Fruit fly (Drosophila melanogaster) whole organism, embryonic: Measurements from ENCODE around the gene CG43319.

Source experiments
- Asciz ChIP-seq: fragments of 200-800 bp; sonication (Bioruptor generic); optimal IDR thresholded peaks from 2 replicates; lab custom pipeline; 2017; ENCODE audit warnings: missing biosample characterization, mild to moderate bottlenecking, missing genetic modification characterization, missing genetic modification reagents
- Blimp-1 ChIP-seq: fragments of 200-800 bp; sonication (Bioruptor generic); optimal IDR thresholded peaks from 3 replicates; lab custom pipeline; 2018; ENCODE audit warnings: missing biosample characterization, missing genetic modification characterization, mild to moderate bottlenecking, moderate library complexity, missing genetic modification reagents
- CG10267 ChIP-seq: fragments of 200-800 bp; sonication (Bioruptor generic); optimal IDR thresholded peaks from 2 replicates; lab custom pipeline; 2018; ENCODE audit warnings: missing biosample characterization, mild to moderate bottlenecking, missing genetic modification characterization, moderate library complexity
- CG11695 ChIP-seq: fragments of 200-800 bp; sonication (Bioruptor generic); IDR thresholded peaks from 3 replicates; pipeline ENCODE4 v1.3.6; 2022; ENCODE audit warnings: missing biosample characterization, missing genetic modification characterization
- CG12299 ChIP-seq: fragments of 200-800 bp; sonication (Bioruptor generic); optimal IDR thresholded peaks from 2 replicates; lab custom pipeline; 2018; ENCODE audit warnings: missing biosample characterization, mild to moderate bottlenecking, missing genetic modification characterization
- CG13624 ChIP-seq: fragments of 200-800 bp; sonication (Bioruptor generic); optimal IDR thresholded peaks from 2 replicates; lab custom pipeline; 2016; ENCODE audit warnings: missing biosample characterization, missing genetic modification characterization
- CG14050 ChIP-seq: fragments of 200-800 bp; sonication (Bioruptor generic); IDR thresholded peaks from 3 replicates; pipeline ENCODE4 v1.3.6; 2022; ENCODE audit warnings: missing biosample characterization, missing genetic modification characterization
- CG14710 ChIP-seq: fragments of 200-800 bp; sonication (Bioruptor generic); optimal IDR thresholded peaks from 3 replicates; lab custom pipeline; 2019; ENCODE audit warnings: missing biosample characterization, mild to moderate bottlenecking, missing genetic modification characterization, moderate library complexity
- CG15073 ChIP-seq: fragments of 200-800 bp; sonication (Bioruptor generic); optimal IDR thresholded peaks from 2 replicates; lab custom pipeline; 2016; ENCODE audit warnings: missing biosample characterization, missing genetic modification characterization
- CG15601 ChIP-seq: fragments of 200-800 bp; sonication (Bioruptor generic); optimal IDR thresholded peaks from 3 replicates; lab custom pipeline; 2019; ENCODE audit warnings: missing biosample characterization, mild to moderate bottlenecking, missing genetic modification characterization, moderate library complexity
- CG1603 ChIP-seq: fragments of 200-800 bp; sonication (Bioruptor generic); optimal IDR thresholded peaks from 2 replicates; lab custom pipeline; 2019; ENCODE audit warnings: missing biosample characterization, mild to moderate bottlenecking, missing genetic modification characterization, moderate library complexity
- CG17361 ChIP-seq: fragments of 200-800 bp; sonication (Bioruptor generic); IDR thresholded peaks from 3 replicates; pipeline ENCODE4 v1.3.6; 2022; ENCODE audit warnings: missing biosample characterization, missing genetic modification characterization
- CG1832 ChIP-seq: fragments of 200-800 bp; sonication (Bioruptor generic); optimal IDR thresholded peaks from 2 replicates; lab custom pipeline; 2017; ENCODE audit warnings: missing biosample characterization, mild to moderate bottlenecking, missing genetic modification characterization, inconsistent platforms
- CG31441 ChIP-seq: fragments of 200-800 bp; sonication (Bioruptor generic); IDR thresholded peaks from 2 replicates; pipeline ENCODE4 v1.3.6; 2022; ENCODE audit warnings: missing biosample characterization, missing genetic modification characterization
- CG3995 ChIP-seq: fragments of 200-800 bp; sonication (Bioruptor generic); optimal IDR thresholded peaks from 3 replicates; lab custom pipeline; 2016; ENCODE audit warnings: missing biosample characterization, missing genetic modification characterization
- CG4328 ChIP-seq: fragments of 200-800 bp; sonication (Bioruptor generic); optimal IDR thresholded peaks from 3 replicates; lab custom pipeline; 2017; ENCODE audit warnings: missing biosample characterization, missing genetic modification reagents, missing genetic modification characterization
- CG4424 ChIP-seq: fragments of 200-800 bp; sonication (Bioruptor generic); optimal IDR thresholded peaks from 3 replicates; lab custom pipeline; 2016; ENCODE audit warnings: missing biosample characterization, missing genetic modification characterization
- CG4617 ChIP-seq: fragments of 200-800 bp; sonication (Bioruptor generic); optimal IDR thresholded peaks from 3 replicates; lab custom pipeline; 2016; ENCODE audit warnings: missing biosample characterization, missing genetic modification characterization, borderline replicate concordance
- CG4854 ChIP-seq: fragments of 200-800 bp; sonication (Bioruptor generic); optimal IDR thresholded peaks from 2 replicates; lab custom pipeline; 2016; ENCODE audit warnings: missing biosample characterization, missing genetic modification characterization, inconsistent platforms
- CG5245 ChIP-seq: fragments of 200-800 bp; sonication (Bioruptor generic); optimal IDR thresholded peaks from 3 replicates; lab custom pipeline; 2016; ENCODE audit warnings: missing biosample characterization, missing genetic modification characterization
- CG6254 ChIP-seq: fragments of 200-800 bp; sonication (Bioruptor generic); optimal IDR thresholded peaks from 3 replicates; lab custom pipeline; 2017; ENCODE audit warnings: mild to moderate bottlenecking, missing biosample characterization, missing genetic modification reagents, missing genetic modification characterization
- CG6854 ChIP-seq: fragments of 200-800 bp; sonication (Bioruptor generic); optimal IDR thresholded peaks from 3 replicates; lab custom pipeline; 2017; ENCODE audit warnings: missing biosample characterization, mild to moderate bottlenecking, missing genetic modification characterization
- CG7839 ChIP-seq: fragments of 200-800 bp; sonication (Bioruptor generic); optimal IDR thresholded peaks from 3 replicates; lab custom pipeline; 2018; ENCODE audit warnings: missing biosample characterization, mild to moderate bottlenecking, missing genetic modification characterization, moderate library complexity
- CG9797 ChIP-seq: fragments of 200-800 bp; sonication (Bioruptor generic); optimal IDR thresholded peaks from 3 replicates; lab custom pipeline; 2018; ENCODE audit warnings: missing biosample characterization, mild to moderate bottlenecking, missing genetic modification characterization
- D ChIP-seq, 2 experiments: fragments of 200-800 bp in 1 of 2; fragments of >200 bp in 1 of 2; sonication (Bioruptor generic) in 1 of 2; optimal IDR thresholded peaks; 2 replicates in 1 of 2; 3 replicates in 1 of 2; lab custom pipeline; 2017; ENCODE audit warnings: mild to moderate bottlenecking in 1 of 2, missing biosample characterization in 1 of 2, missing genetic modification characterization in 1 of 2, missing genetic modification reagents in 1 of 2
- Dbx ChIP-seq: fragments of 200-800 bp; sonication (Bioruptor generic); IDR thresholded peaks from 3 replicates; pipeline ENCODE4 v1.3.6; 2022; ENCODE audit warnings: missing biosample characterization, missing genetic modification characterization
- Gug ChIP-seq: fragments of 200-800 bp; sonication (Bioruptor generic); IDR thresholded peaks from 4 replicates; pipeline ENCODE4 v1.3.6; 2022; ENCODE audit warnings: missing biosample characterization, missing genetic modification characterization
- HLHmδ ChIP-seq: fragments of 200-800 bp; sonication (Bioruptor generic); optimal IDR thresholded peaks from 2 replicates; lab custom pipeline; 2018; ENCODE audit warnings: missing biosample characterization, mild to moderate bottlenecking, missing genetic modification characterization, moderate library complexity
- Hr3 ChIP-seq: fragments of 200-800 bp; sonication (Bioruptor generic); optimal IDR thresholded peaks from 3 replicates; lab custom pipeline; 2016; ENCODE audit warnings: missing biosample characterization, missing genetic modification characterization
- Lpt ChIP-seq: fragments of >200 bp; optimal IDR thresholded peaks from 2 replicates; lab custom pipeline; 2018; ENCODE audit warnings: missing biosample characterization, missing genetic modification characterization
- Sox102F ChIP-seq: fragments of 200-800 bp; sonication (Bioruptor generic); optimal IDR thresholded peaks from 2 replicates; lab custom pipeline; 2018; ENCODE audit warnings: missing biosample characterization, mild to moderate bottlenecking, missing genetic modification characterization, moderate library complexity
- bcd ChIP-seq: fragments of 200-800 bp; sonication (Bioruptor generic); optimal IDR thresholded peaks from 2 replicates; lab custom pipeline; 2017; ENCODE audit warnings: missing biosample characterization, mild to moderate bottlenecking, missing genetic modification characterization
- btn ChIP-seq: fragments of 200-800 bp; sonication (Bioruptor generic); optimal IDR thresholded peaks from 2 replicates; lab custom pipeline; 2016; ENCODE audit warnings: missing biosample characterization, missing genetic modification characterization
- dysf ChIP-seq: fragments of 200-800 bp; sonication (Bioruptor generic); IDR thresholded peaks from 3 replicates; pipeline ENCODE4 v1.3.6; 2022; ENCODE audit warnings: missing biosample characterization, missing genetic modification characterization
- exex ChIP-seq: fragments of 200-800 bp; sonication (Bioruptor generic); optimal IDR thresholded peaks from 4 replicates; lab custom pipeline; 2018; ENCODE audit warnings: missing biosample characterization, mild to moderate bottlenecking, missing genetic modification characterization, moderate library complexity
- gce ChIP-seq: fragments of 200-800 bp; sonication (Bioruptor generic); IDR thresholded peaks from 3 replicates; pipeline ENCODE4 v1.3.6; 2022; ENCODE audit warnings: missing biosample characterization, missing genetic modification characterization
- grau ChIP-seq: fragments of 200-800 bp; optimal IDR thresholded peaks from 3 replicates; lab custom pipeline; 2019; ENCODE audit warnings: missing biosample characterization, mild to moderate bottlenecking, missing genetic modification characterization, moderate library complexity
- h ChIP-seq: fragments of >200 bp; optimal IDR thresholded peaks from 2 replicates; lab custom pipeline; 2017
- knrl ChIP-seq: fragments of 200-800 bp; sonication (Bioruptor generic); IDR thresholded peaks from 3 replicates; pipeline ENCODE4 v1.3.6; 2022; ENCODE audit warnings: missing biosample characterization, missing genetic modification characterization; ENCODE audit not compliant: partially characterized antibody
- mam ChIP-seq: fragments of 200-800 bp; sonication (Bioruptor generic); optimal IDR thresholded peaks from 3 replicates; lab custom pipeline; 2016; ENCODE audit warnings: missing biosample characterization, missing genetic modification characterization
- nau ChIP-seq: fragments of 200-800 bp; sonication (Bioruptor generic); optimal IDR thresholded peaks from 3 replicates; lab custom pipeline; 2017; ENCODE audit warnings: missing biosample characterization, mild to moderate bottlenecking, missing genetic modification characterization, missing genetic modification reagents
- pita ChIP-seq: fragments of 200-800 bp; sonication (Bioruptor generic); optimal IDR thresholded peaks from 2 replicates; lab custom pipeline; 2017; ENCODE audit warnings: missing biosample characterization, mild to moderate bottlenecking, missing genetic modification characterization
- prd ChIP-seq, 3 experiments: fragments of >200 bp in 2 of 3; fragments of 200-800 bp in 1 of 3; sonication (Bioruptor generic) in 1 of 3; optimal IDR thresholded peaks in 2 of 3; IDR thresholded peaks in 1 of 3; 2 replicates in 2 of 3; 3 replicates in 1 of 3; pipeline versions ENCODE4 v1.3.6 to Lab custom; 2017 to 2022; ENCODE audit warnings: missing biosample characterization in 1 of 3, missing genetic modification characterization in 1 of 3
- slou ChIP-seq: fragments of 200-800 bp; sonication (Bioruptor generic); optimal IDR thresholded peaks from 3 replicates; lab custom pipeline; 2016; ENCODE audit warnings: missing biosample characterization, missing genetic modification characterization
- tap ChIP-seq: fragments of 200-800 bp; optimal IDR thresholded peaks from 3 replicates; lab custom pipeline; 2019; ENCODE audit warnings: missing biosample characterization, mild to moderate bottlenecking, missing genetic modification characterization, moderate library complexity
- tgo ChIP-seq: fragments of 200-800 bp; sonication (Bioruptor generic); IDR thresholded peaks from 3 replicates; pipeline ENCODE4 v1.3.6; 2022; ENCODE audit warnings: missing biosample characterization, missing genetic modification characterization
- vvl ChIP-seq: fragments of 200-800 bp; sonication (Bioruptor generic); IDR thresholded peaks from 2 replicates; pipeline ENCODE4 v1.3.6; 2022; ENCODE audit warnings: missing biosample characterization, missing genetic modification characterization
- zen ChIP-seq: fragments of 200-800 bp; sonication (Bioruptor generic); optimal IDR thresholded peaks from 3 replicates; lab custom pipeline; 2018; ENCODE audit warnings: missing biosample characterization, mild to moderate bottlenecking, missing genetic modification characterization, moderate library complexity

The CG43319 gene

dm6 chr3R:27706581-27707181 lies 12.6 kb downstream of the CG43319 start, which contains the start of the genes CROT and CG12877 (continued):
- TF ChIP-seq knrl (GFP tag; lab: Robert Waterston, UW) (peak; percentile 23; the same call in 1 of the 3 replicates), CG9797 (GFP tag; lab: Kevin White, UChicago) (peak; percentile 35), h (lab: Kevin White, UChicago) (no peak), Gug (GFP tag; lab: Robert Waterston, UW) (peak; percentile 84), grau (tag; lab: Kevin White, UChicago) (peak; percentile 84), bcd (GFP tag; lab: Kevin White, UChicago) (peak; percentile 81), mam (GFP tag; lab: Kevin White, UChicago) (peak; percentile 49), exex (peak; percentile 79), CG15601 (tag; lab: Kevin White, UChicago) (peak; percentile 72), pita (GFP tag; lab: Kevin White, UChicago) (no peak), CG11695 (GFP tag; lab: Robert Waterston, UW) (peak; percentile 58; the same call in 1 of the 3 replicates), CG6854 (peak; percentile 37), vvl (GFP tag; lab: Robert Waterston, UW) (peak; percentile 83), CG14710 (tag; lab: Kevin White, UChicago) (peak; percentile 86), Sox102F (GFP tag; lab: Kevin White, UChicago) (peak; percentile 81), Asciz (GFP tag; lab: Kevin White, UChicago) (peak; percentile 42), CG4854 (GFP tag; lab: Kevin White, UChicago) (peak; percentile 16), CG31441 (peak; percentile 80), dysf (GFP tag; lab: Robert Waterston, UW) (peak; percentile 82), CG4328 (GFP tag; lab: Kevin White, UChicago) (peak; percentile 54), CG1832 (GFP tag; lab: Kevin White, UChicago) (peak; percentile 49), CG3995 (GFP tag; lab: Kevin White, UChicago) (peak; percentile 92), Hr3 (peak; percentile 89), zen (tag; lab: Kevin White, UChicago) (peak; percentile 72), tgo (GFP tag; lab: Robert Waterston, UW) (peak; percentile 69), prd (optimal IDR thresholded peaks at IDR 0.05; lab: Kevin White, UChicago) (no peak), prd (GFP tag; IDR thresholded peaks at IDR 0.05; lab: Robert Waterston, UW) (peak; percentile 82; the same call in 2 of the 3 replicates), CG6254 (GFP tag; lab: Kevin White, UChicago) (no peak), btn (no peak), Dbx (GFP tag; lab: Robert Waterston, UW) (peak; percentile 81), CG4424 (GFP tag; lab: Kevin White, UChicago) (peak; percentile 73), CG4617 (GFP tag; lab: Kevin White, UChicago) (peak; percentile 66), gce (GFP tag; lab: Robert Waterston, UW) (peak; percentile 33; the same call in 1 of the 3 replicates), CG1603 (tag; lab: Kevin White, UChicago) (peak; percentile 52), CG13624 (GFP tag; lab: Kevin White, UChicago) (peak; percentile 65), tap (tag; lab: Kevin White, UChicago) (peak; percentile 66), CG17361 (peak; percentile 92), nau (GFP tag; lab: Kevin White, UChicago) (no peak), CG10267 (tag; lab: Kevin White, UChicago) (peak; percentile 67), Blimp-1 (GFP tag; lab: Kevin White, UChicago) (peak; percentile 60), slou (GFP tag; lab: Kevin White, UChicago) (peak; percentile 69), CG14050 (GFP tag; lab: Robert Waterston, UW) (peak; percentile 42; the same call in 1 of the 3 replicates), Lpt (GFP tag; lab: Kevin White, UChicago) (no peak), CG12299 (tag; lab: Kevin White, UChicago) (peak; percentile 10), CG7839 (tag; lab: Kevin White, UChicago) (peak; percentile 82), HLHmδ (GFP tag; lab: Kevin White, UChicago) (no peak), D (optimal IDR thresholded peaks at IDR 0.05; lab: Kevin White, UChicago) (no peak), D (GFP tag; optimal IDR thresholded peaks at IDR 0.05; lab: Kevin White, UChicago) (peak; percentile 70), CG5245 (GFP tag; lab: Kevin White, UChicago) (peak; percentile 67), CG15073 (peak; percentile 14)
